Worm (Caenorhabditis elegans): ENCODE results near the gene Y44A6D.7.
A peak's percentile ranks its signal among the peaks of the same experiment; 100 is the strongest.

Y44A6D.7 gene

ce11 chrV:20780400-20780799 lies 34.1 kb upstream of the Y44A6D.7 start, which contains the start of gene hif-1 (continued):
- TF ChIP-seq nhr-71 (tag; optimal IDR thresholded peaks at IDR 0.05) (no peak), mef-2 (tag; optimal IDR thresholded peaks at IDR 0.05) (no peak)

- TF ChIP-seq nhr-19 (GFP tag; conservative IDR thresholded peaks at IDR 0.05) (no peak), nhr-47 (tag; optimal IDR thresholded peaks at IDR 0.05) (no peak), fkh-10 (GFP tag; optimal IDR thresholded peaks at IDR 0.05) (no peak), unc-62 (GFP tag; optimal IDR thresholded peaks at IDR 0.05) (peak; percentile 27), efl-1 (optimal IDR thresholded peaks at IDR 0.05) (no peak), efl-1 (GFP tag; optimal IDR thresholded peaks at IDR 0.05 in 1 of 2) (peak in 1 of 2 experiments; percentile 54)
These were observed 33.1 kb upstream of the Y44A6D.7 start for ce11 chrV:20781346-20781952.

ce11 chrV:20782188-20782587 lies 32.3 kb upstream of the Y44A6D.7 start:
- TF ChIP-seq tbx-2 (tag; optimal IDR thresholded peaks at IDR 0.05), result peak; percentile 74
- TF ChIP-seq fkh-10 (GFP tag; optimal IDR thresholded peaks at IDR 0.05), result peak; percentile 97
- TF ChIP-seq skn-1 (tag; optimal IDR thresholded peaks at IDR 0.05), result peak; percentile 27
- TF ChIP-seq hlh-4 (tag; optimal IDR thresholded peaks at IDR 0.05), result no peak
- peak; percentile 30 for TF ChIP-seq isw-1 (GFP tag; IDR thresholded peaks at IDR 0.05)
- TF ChIP-seq unc-62 (GFP tag; optimal IDR thresholded peaks at IDR 0.05), result no peak
- TF ChIP-seq Y116A8C.19 (tag; optimal IDR thresholded peaks at IDR 0.05; ENCODE audit: borderline replicate concordance), result no peak
- no peak for TF ChIP-seq pax-3 (tag; optimal IDR thresholded peaks at IDR 0.05)
- TF ChIP-seq efl-1 (optimal IDR thresholded peaks at IDR 0.05), result peak in 1 of 2 experiments; percentile 28
- TF ChIP-seq efl-1 (GFP tag; optimal IDR thresholded peaks at IDR 0.05 in 1 of 2), result peak in 1 of 2 experiments; percentile 9
- TF ChIP-seq aly-2 (tag; optimal IDR thresholded peaks at IDR 0.05), result peak; percentile 27
- no peak for TF ChIP-seq lir-3 (tag; optimal IDR thresholded peaks at IDR 0.05; ENCODE audit: poor library complexity)
- no peak for TF ChIP-seq nhr-76 (tag; optimal IDR thresholded peaks at IDR 0.05)
- peak; percentile 30 for TF ChIP-seq ama-1 (optimal IDR thresholded peaks at IDR 0.05)
- TF ChIP-seq F16B12.6 (tag; optimal IDR thresholded peaks at IDR 0.05), result no peak
- peak; percentile 93 for TF ChIP-seq lin-14 (GFP tag; optimal IDR thresholded peaks at IDR 0.05)
- peak; percentile 91 for TF ChIP-seq nhr-71 (tag; optimal IDR thresholded peaks at IDR 0.05)
- peak; percentile 57 for TF ChIP-seq dsc-1 (tag; optimal IDR thresholded peaks at IDR 0.05)
- no peak for TF ChIP-seq nhr-85 (tag)
- no peak for TF ChIP-seq nhr-84 (tag; optimal IDR thresholded peaks at IDR 0.05)
- no peak for TF ChIP-seq nhr-12 (tag; optimal IDR thresholded peaks at IDR 0.05)
- TF ChIP-seq snpc-4 (tag; optimal IDR thresholded peaks at IDR 0.05), result no peak
- no peak for TF ChIP-seq grh-1 (GFP tag; IDR thresholded peaks at IDR 0.05)
- TF ChIP-seq ceh-88 (GFP tag; IDR thresholded peaks at IDR 0.05), result no peak
- TF ChIP-seq lin-35 (GFP tag; optimal IDR thresholded peaks at IDR 0.05), result peak in 1 of 2 experiments; percentile 33
- no peak for TF ChIP-seq unc-30 (tag; optimal IDR thresholded peaks at IDR 0.05)
- no peak for TF ChIP-seq ceh-63 (GFP tag; optimal IDR thresholded peaks at IDR 0.05)
- TF ChIP-seq egl-27 (tag; optimal IDR thresholded peaks at IDR 0.05), result no peak
- peak; percentile 56 for TF ChIP-seq mep-1 (tag; optimal IDR thresholded peaks at IDR 0.05)
- TF ChIP-seq efl-3 (GFP tag; optimal IDR thresholded peaks at IDR 0.05), result no peak
- TF ChIP-seq egl-13 (tag; optimal IDR thresholded peaks at IDR 0.05), result peak; percentile 56
- TF ChIP-seq mdl-1 (tag; optimal IDR thresholded peaks at IDR 0.05), result peak in 1 of 2 experiments; percentile 47
- TF ChIP-seq irx-1 (tag; optimal IDR thresholded peaks at IDR 0.05), result peak; percentile 18
- TF ChIP-seq elt-2 (tag; optimal IDR thresholded peaks at IDR 0.05), result no peak
- peak; percentile 40 for TF ChIP-seq ceh-8 (GFP tag; optimal IDR thresholded peaks at IDR 0.05)
- TF ChIP-seq mab-9 (GFP tag; IDR thresholded peaks at IDR 0.05), result no peak; the same call in 1 of the 2 replicates
- peak; percentile 88 for TF ChIP-seq zag-1 (tag; optimal IDR thresholded peaks at IDR 0.05)
- no peak for TF ChIP-seq alr-1 (tag; optimal IDR thresholded peaks at IDR 0.05; ENCODE audit: borderline replicate concordance)
- no peak for TF ChIP-seq C16A3.4 (tag; optimal IDR thresholded peaks at IDR 0.05)
- TF ChIP-seq unc-86 (tag; optimal IDR thresholded peaks at IDR 0.05), result peak; percentile 73
- no peak for TF ChIP-seq pag-3 (tag; optimal IDR thresholded peaks at IDR 0.05; ENCODE audit: borderline replicate concordance, insufficient read depth)
- no peak for TF ChIP-seq C04F5.9 (tag; optimal IDR thresholded peaks at IDR 0.05)
- peak; percentile 83 for TF ChIP-seq nhr-19 (GFP tag; conservative IDR thresholded peaks at IDR 0.05)
- no peak for TF ChIP-seq jun-1 (tag; optimal IDR thresholded peaks at IDR 0.05)
- TF ChIP-seq sptf-1 (tag; optimal IDR thresholded peaks at IDR 0.05), result no peak

All from whole organism, L1 larva.